Worm (Caenorhabditis elegans) whole organism, young adult: ENCODE measurements around the gene igcm-4.
"Not testable (repeated sequence)": the region's sequence is repeated elsewhere in the genome, so short reads cannot be mapped to it uniquely, and the experiment has no call there.

ENCODE experiments used
- F52B5.7 ChIP-seq: sonication (generic microtip); optimal IDR thresholded peaks from 2 replicates; lab custom pipeline; 2016; ENCODE audit warnings: mild to moderate bottlenecking, missing genetic modification characterization, missing compliant biosample characterization
- F57C9.4 ChIP-seq: sonication (generic microtip); optimal IDR thresholded peaks from 2 replicates; lab custom pipeline; 2017; ENCODE audit warnings: mild to moderate bottlenecking, missing genetic modification characterization, missing compliant biosample characterization
- Y67H2A.10 ChIP-seq: fragments of 200-800 bp; sonication (Bioruptor generic); conservative IDR thresholded peaks from 2 replicates; pipeline ENCODE4 v1.3.6; 2022; ENCODE audit warnings: missing genetic modification reagents, missing genetic modification characterization, missing compliant biosample characterization
- Y79H2A.3 ChIP-seq: fragments of 200-800 bp; sonication (Bioruptor generic); conservative IDR thresholded peaks from 2 replicates; pipeline ENCODE4 v1.3.6; 2022; ENCODE audit warnings: missing genetic modification reagents, missing genetic modification characterization, missing compliant biosample characterization
- ZK185.1 ChIP-seq: sonication (generic microtip); optimal IDR thresholded peaks from 2 replicates; lab custom pipeline; 2016; ENCODE audit warnings: mild to moderate bottlenecking, missing genetic modification characterization, missing compliant biosample characterization; ENCODE audit not compliant: poor library complexity, severe bottlenecking
- ama-1 ChIP-seq, 3 experiments: fragments of 150-350 bp in 1 of 3; sonication (generic microtip) in 2 of 3; optimal IDR thresholded peaks; 2 replicates each; lab custom pipeline; 2014 to 2018; ENCODE audit warnings: missing biosample characterization in 2 of 3, missing genetic modification characterization in 2 of 3, missing genetic modification reagents in 2 of 3
- ccch-3 ChIP-seq: fragments of 200-800 bp; sonication (Bioruptor generic); optimal IDR thresholded peaks from 2 replicates; lab custom pipeline; 2018; ENCODE audit warnings: mild to moderate bottlenecking, missing genetic modification characterization, missing compliant biosample characterization
- ceh-40 ChIP-seq: fragments of 200-800 bp; sonication (Bioruptor generic); IDR thresholded peaks from 2 replicates; pipeline ENCODE4 v1.3.6; 2022; ENCODE audit warnings: missing genetic modification characterization, missing compliant biosample characterization
- ceh-91 ChIP-seq: fragments of 200-800 bp; sonication (Bioruptor generic); IDR thresholded peaks from 2 replicates; pipeline ENCODE4 v1.3.6; 2022; ENCODE audit warnings: missing genetic modification reagents, missing genetic modification characterization, missing compliant biosample characterization
- him-1 ChIP-seq: sonication (generic microtip); optimal IDR thresholded peaks from 2 replicates; lab custom pipeline; 2016; ENCODE audit warnings: missing genotype, missing genetic modification reagents, missing genetic modification characterization, missing compliant biosample characterization
- hlh-26 ChIP-seq: fragments of 200-800 bp; sonication (Bioruptor generic); conservative IDR thresholded peaks from 2 replicates; pipeline ENCODE4 v1.3.6; 2022; ENCODE audit warnings: missing genetic modification reagents, missing genetic modification characterization, missing compliant biosample characterization
- hmg-1.2 ChIP-seq: fragments of 200-800 bp; sonication (Bioruptor generic); IDR thresholded peaks from 2 replicates; pipeline ENCODE4 v1.3.6; 2022; ENCODE audit warnings: missing genetic modification reagents, missing genetic modification characterization, missing compliant biosample characterization
- hmg-20 ChIP-seq: fragments of 200-800 bp; sonication (Bioruptor generic); IDR thresholded peaks from 2 replicates; pipeline ENCODE4 v1.3.6; 2022; ENCODE audit warnings: missing genetic modification reagents, missing genetic modification characterization, missing compliant biosample characterization
- hsf-1 ChIP-seq: fragments of 200-800 bp; sonication (Bioruptor generic); IDR thresholded peaks from 2 replicates; pipeline ENCODE4 v1.3.6; 2022; ENCODE audit warnings: missing genetic modification reagents, missing genetic modification characterization, missing compliant biosample characterization
- let-607 ChIP-seq, 2 experiments: fragments of 200-800 bp in 1 of 2; sonication (Bioruptor generic) in 1 of 2; sonication (generic microtip) in 1 of 2; optimal IDR thresholded peaks; 2 replicates each; lab custom pipeline; 2016 to 2018; ENCODE audit warnings: mild to moderate bottlenecking in 2 of 2, missing compliant biosample characterization in 2 of 2, missing genetic modification characterization in 2 of 2, moderate library complexity in 2 of 2, missing genotype in 1 of 2
- lin-35 ChIP-seq, 3 experiments: fragments of 150-350 bp in 2 of 3; sonication (generic microtip) in 1 of 3; optimal IDR thresholded peaks; 2 replicates each; lab custom pipeline; 2014 to 2018; ENCODE audit warnings: missing biosample characterization in 3 of 3, missing genetic modification characterization in 3 of 3, missing genetic modification reagents in 3 of 3
- lin-54 ChIP-seq: fragments of 200-800 bp; sonication (Bioruptor generic); optimal IDR thresholded peaks from 2 replicates; lab custom pipeline; 2018; ENCODE audit warnings: mild to moderate bottlenecking, missing genetic modification characterization, missing compliant biosample characterization
- lir-1 ChIP-seq: fragments of 200-800 bp; sonication (Bioruptor generic); conservative IDR thresholded peaks from 2 replicates; pipeline ENCODE4 v1.3.6; 2022; ENCODE audit warnings: missing genetic modification reagents, missing genetic modification characterization, missing compliant biosample characterization
- madf-10 ChIP-seq: sonication (generic microtip); optimal IDR thresholded peaks from 2 replicates; lab custom pipeline; 2016; ENCODE audit warnings: mild to moderate bottlenecking, missing genetic modification characterization, missing compliant biosample characterization
- madf-3 ChIP-seq: fragments of 200-800 bp; sonication (Bioruptor generic); IDR thresholded peaks from 2 replicates; pipeline ENCODE4 v1.3.6; 2022; ENCODE audit warnings: missing genetic modification reagents, missing genetic modification characterization, missing compliant biosample characterization
- madf-8 ChIP-seq: fragments of 200-800 bp; sonication (Bioruptor generic); conservative IDR thresholded peaks from 2 replicates; pipeline ENCODE4 v1.3.6; 2022; ENCODE audit warnings: missing genetic modification reagents, missing genetic modification characterization, missing compliant biosample characterization
- mel-28 ChIP-seq: sonication (generic microtip); optimal IDR thresholded peaks from 2 replicates; lab custom pipeline; 2016; ENCODE audit warnings: borderline replicate concordance, mild to moderate bottlenecking, missing genetic modification characterization, missing compliant biosample characterization
- nhr-80 ChIP-seq: sonication (generic microtip); optimal IDR thresholded peaks from 2 replicates; lab custom pipeline; 2016; ENCODE audit warnings: missing genetic modification characterization, missing compliant biosample characterization
- rec-8 ChIP-seq, 2 experiments: sonication (generic microtip); optimal IDR thresholded peaks; 2 replicates each; lab custom pipeline; 2016; ENCODE audit warnings: mild to moderate bottlenecking in 2 of 2, missing genetic modification characterization in 2 of 2, missing genetic modification reagents in 2 of 2, missing genotype in 2 of 2, missing biosample characterization in 1 of 2, missing compliant biosample characterization in 1 of 2, moderate library complexity in 1 of 2
- tbp1 ChIP-seq: fragments of 200-800 bp; sonication (Bioruptor generic); optimal IDR thresholded peaks from 2 replicates; lab custom pipeline; 2018; ENCODE audit warnings: mild to moderate bottlenecking, missing genetic modification characterization, missing compliant biosample characterization
- unc-130 ChIP-seq: sonication (generic microtip); optimal IDR thresholded peaks from 2 replicates; lab custom pipeline; 2016; ENCODE audit warnings: missing genetic modification reagents, missing genetic modification characterization, missing compliant biosample characterization
- ztf-22 ChIP-seq: fragments of 200-800 bp; sonication (Bioruptor generic); optimal IDR thresholded peaks from 2 replicates; lab custom pipeline; 2018; ENCODE audit warnings: mild to moderate bottlenecking, missing genetic modification characterization, moderate library complexity, missing compliant biosample characterization
- ztf-6 ChIP-seq: fragments of 200-800 bp; sonication (Bioruptor generic); IDR thresholded peaks from 2 replicates; pipeline ENCODE4 v1.3.6; 2022; ENCODE audit warnings: missing genetic modification reagents, missing genetic modification characterization, missing compliant biosample characterization

Gene igcm-4

DNA sequence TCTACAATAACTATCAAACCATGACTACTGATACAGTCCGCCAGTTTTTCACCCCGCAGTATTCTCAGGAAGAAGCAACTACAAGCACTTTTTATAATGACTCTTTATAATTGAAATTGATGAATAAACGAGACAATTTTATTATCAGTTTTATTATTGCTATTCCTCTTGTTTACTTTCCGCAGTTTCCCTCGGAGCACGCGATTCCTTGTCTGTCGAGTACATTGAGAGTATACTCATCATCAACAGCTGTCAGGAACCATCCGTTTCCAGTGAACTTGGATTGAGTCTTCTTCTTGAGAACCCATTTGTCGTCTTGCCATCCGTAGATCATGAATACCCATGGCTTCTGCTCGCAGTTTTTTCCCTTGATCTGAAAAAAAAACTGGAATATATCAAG is 15.3 kb downstream of the igcm-4 start:
- TF ChIP-seq madf-8, result no peak
- TF ChIP-seq ZK185.1 (tag; lab: Kevin White, UChicago), result no peak
- no peak for TF ChIP-seq F52B5.7 (tag; lab: Kevin White, UChicago)
- TF ChIP-seq lir-1 (GFP tag; lab: Robert Waterston, UW), result no peak
- TF ChIP-seq ceh-40 (GFP tag; lab: Robert Waterston, UW), result no peak
- no peak for TF ChIP-seq mel-28
- TF ChIP-seq ama-1 (optimal IDR thresholded peaks at IDR 0.05; lab: Kevin White, UChicago), result no peak
- no peak for TF ChIP-seq ama-1 (GFP tag; optimal IDR thresholded peaks at IDR 0.05; lab: Kevin White, UChicago)
- no peak for TF ChIP-seq unc-130
- no peak for TF ChIP-seq hsf-1 (GFP tag; lab: Robert Waterston, UW)
- TF ChIP-seq him-1 (tag; lab: Kevin White, UChicago), result no peak
- TF ChIP-seq F57C9.4 (tag; lab: Kevin White, UChicago), result no peak
- no peak for TF ChIP-seq rec-8 (tag; optimal IDR thresholded peaks at IDR 0.05; lab: Kevin White, UChicago)
- no peak for TF ChIP-seq Y79H2A.3 (GFP tag; lab: Robert Waterston, UW)
- TF ChIP-seq Y67H2A.10, result no peak

DNA sequence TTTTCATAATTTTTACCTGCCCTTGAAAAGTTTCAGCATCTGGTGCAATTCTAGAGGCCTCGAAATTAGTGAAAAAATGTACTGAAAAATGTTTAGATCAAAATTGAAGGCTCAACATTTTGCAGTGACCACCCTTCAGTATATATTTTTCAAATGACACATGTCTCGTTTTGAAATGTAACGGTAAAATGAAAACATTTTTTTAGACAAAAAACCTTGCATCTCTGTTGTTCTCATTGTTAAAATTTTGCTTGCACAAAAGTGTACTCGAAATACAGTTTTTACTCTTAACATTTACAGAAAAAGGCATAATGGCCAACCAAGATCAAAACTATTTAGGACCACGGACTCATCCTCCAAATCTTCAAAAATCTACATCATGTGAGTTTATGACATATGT is 19.8 kb downstream of the igcm-4 start, which contains the start of gene Y102A11A.2:
Gene Y102A11A.2 (plus strand): TSS at position 301 of the 400 bp plus-strand sequence.
- not testable (repeated sequence) for TF ChIP-seq madf-8; lin-54; madf-3 (GFP tag; lab: Robert Waterston, UW)

- TF ChIP-seq nhr-80, result peak; percentile 59
Measured at ce11 chrX:2025405-2025804, 20.8 kb downstream of the igcm-4 start.

DNA sequence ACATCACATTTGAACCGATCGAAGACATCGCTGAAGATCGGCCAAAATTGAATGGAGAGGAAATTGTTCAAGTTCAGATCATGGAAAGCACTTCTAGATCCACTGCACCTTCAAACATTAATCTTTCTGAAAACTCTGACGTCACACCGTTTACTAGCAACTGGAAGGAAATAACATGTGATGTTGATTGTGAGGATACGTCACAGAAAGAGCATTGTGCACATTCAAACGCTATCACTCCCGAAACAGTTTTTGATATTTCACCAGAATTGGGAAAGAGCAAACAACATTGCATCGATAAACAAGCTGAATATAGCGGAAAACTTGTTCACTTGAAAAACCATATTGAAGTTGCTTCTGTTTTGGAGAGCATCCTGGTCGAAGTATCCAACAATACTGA is 24.6 kb downstream of the igcm-4 start:
- TF ChIP-seq nhr-80 (peak; percentile 3), lin-35 (GFP tag; optimal IDR thresholded peaks at IDR 0.05; lab: Kevin White, UChicago) (no peak)
- TF ChIP-seq, all 124 proteins: peak for 1

ce11 chrX:2018848-2019247 is 27.3 kb downstream of the igcm-4 start, which contains the start of gene Y102A11A.3:
Y102A11A.3 (plus strand) TSS chrX:2019148.
- no peak for TF ChIP-seq ztf-6
- TF ChIP-seq tbp1 (GFP tag; lab: Kevin White, UChicago), result no peak
- no peak for TF ChIP-seq ztf-22 (GFP tag; lab: Kevin White, UChicago)
- TF ChIP-seq nhr-80, result no peak
- TF ChIP-seq madf-10 (tag; lab: Kevin White, UChicago), result no peak
- no peak for TF ChIP-seq hlh-26 (GFP tag; lab: Robert Waterston, UW)
- no peak for TF ChIP-seq hmg-20 (GFP tag; lab: Robert Waterston, UW)
- no peak for TF ChIP-seq ZK185.1 (tag; lab: Kevin White, UChicago)
- TF ChIP-seq ceh-40 (GFP tag; lab: Robert Waterston, UW), result no peak
- no peak for TF ChIP-seq him-1 (tag; lab: Kevin White, UChicago)
- TF ChIP-seq ceh-91 (GFP tag; lab: Robert Waterston, UW), result no peak
- no peak for TF ChIP-seq hmg-1.2 (GFP tag; lab: Robert Waterston, UW)

ce11 chrX:2018211-2018610 is 27.9 kb downstream of the igcm-4 start:
- TF ChIP-seq let-607 (tag; optimal IDR thresholded peaks at IDR 0.05; lab: Kevin White, UChicago), result peak in 1 of 2 experiments; percentile 50
- TF ChIP-seq ccch-3 (GFP tag; lab: Kevin White, UChicago), result no peak
- TF ChIP-seq nhr-80, result peak; percentile 86
